Worm (Caenorhabditis elegans): ENCODE measurements around the gene str-69.

DNA sequence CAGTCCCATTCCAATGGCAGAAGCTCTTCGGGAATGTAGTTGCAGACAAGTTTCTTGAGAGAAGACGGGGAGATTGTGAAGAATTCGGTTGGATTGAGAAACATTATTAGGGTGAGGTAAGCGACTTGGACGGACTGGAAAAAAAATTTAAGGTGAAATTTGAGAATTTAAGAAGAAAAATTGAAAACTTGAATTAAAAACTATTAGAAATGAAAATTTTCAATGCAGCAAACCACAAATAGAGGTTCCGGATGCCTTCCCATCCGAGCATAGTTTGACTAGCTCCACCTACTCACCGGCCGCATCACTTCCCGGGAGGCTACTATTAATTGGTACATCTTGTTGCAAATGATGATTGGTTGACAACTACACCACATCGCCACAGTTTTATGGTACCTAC, 8.0 kb upstream of the str-69 start, which contains the start of gene Y73C8C.8:
- no peak for TF ChIP-seq hlh-30 (tag; optimal IDR thresholded peaks at IDR 0.05; ENCODE audit: insufficient read depth)
- no peak for TF ChIP-seq pha-4 (tag; optimal IDR thresholded peaks at IDR 0.05)
- TF ChIP-seq F13H6.1 (tag; optimal IDR thresholded peaks at IDR 0.05), result no peak
- TF ChIP-seq ceh-45 (GFP tag; IDR thresholded peaks at IDR 0.05), result no peak
- no peak for TF ChIP-seq pqm-1 (tag; optimal IDR thresholded peaks at IDR 0.05)
- TF ChIP-seq hlh-6 (tag; optimal IDR thresholded peaks at IDR 0.05), result no peak

All from whole organism, late embryonic.